1 worm cellular context compared by ENCODE assay signal in the genomic region with DNA sequence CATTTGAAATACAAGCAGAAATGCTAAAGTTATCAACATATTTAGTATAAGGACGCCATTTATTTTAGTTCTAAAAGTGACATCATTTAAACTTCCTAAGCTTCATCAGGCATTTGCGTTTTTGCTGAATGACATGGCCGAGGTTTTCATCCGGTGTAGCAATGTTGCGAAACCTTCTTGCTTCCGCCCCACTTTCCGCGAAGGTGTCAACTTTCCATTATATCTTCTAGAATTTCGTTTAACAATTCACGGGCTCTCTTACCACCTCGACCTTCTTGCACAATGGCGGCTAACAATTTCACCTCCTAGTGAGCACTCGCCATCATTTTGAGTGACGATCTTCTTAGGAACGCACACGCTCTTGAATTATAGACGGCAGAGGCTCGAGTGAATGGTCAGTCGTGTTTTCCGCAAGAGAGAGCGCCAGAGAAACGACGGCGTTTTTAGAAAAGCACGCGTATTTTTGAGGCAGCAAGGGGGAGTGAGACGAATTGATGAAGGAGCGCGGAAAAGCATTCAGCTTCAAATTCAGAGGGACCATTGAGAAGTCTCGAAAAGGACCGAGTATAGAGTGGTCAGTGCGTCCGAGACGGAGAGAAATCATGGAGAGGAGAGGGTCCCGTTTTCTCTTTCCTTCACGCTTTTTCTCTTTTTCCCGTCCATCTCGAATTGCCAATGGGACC.
TF ChIP-seq lines count a peak whose summit lies in the region.

No protein-coding gene starts in this region.

TF ChIP-seq in whole organism, L1 larva, 84 proteins besides CTCF, POLR2A, EP300 and RAD21 (continued from another document):
- TF ChIP-seq fkh-10 (GFP tag; optimal IDR thresholded peaks at IDR 0.05; lab: Kevin White, UChicago) (peak; percentile 56), ztf-11 (tag; optimal IDR thresholded peaks at IDR 0.05; lab: Kevin White, UChicago) (no peak), grh-1 (GFP tag; IDR thresholded peaks at IDR 0.05; lab: Robert Waterston, UW) (no peak), ama-1 (optimal IDR thresholded peaks at IDR 0.05; lab: Kevin White, UChicago) (no peak), tlp-1 (tag; optimal IDR thresholded peaks at IDR 0.05; lab: Kevin White, UChicago) (no peak), nhr-237 (tag; optimal IDR thresholded peaks at IDR 0.05; lab: Kevin White, UChicago) (no peak), nhr-28 (tag; optimal IDR thresholded peaks at IDR 0.05; lab: Kevin White, UChicago) (no peak), efl-3 (GFP tag; optimal IDR thresholded peaks at IDR 0.05; lab: Kevin White, UChicago) (no peak)
